Fruit fly (Drosophila melanogaster) whole organism, embryonic: ENCODE measurements around the gene nompC.

Source experiments
- CG11247 ChIP-seq: fragments of 200-800 bp; sonication (Bioruptor generic); IDR thresholded peaks from 2 replicates; pipeline ENCODE4 v1.3.6; 2022; ENCODE audit warnings: missing biosample characterization, missing genetic modification characterization
- CG11695 ChIP-seq: fragments of 200-800 bp; sonication (Bioruptor generic); IDR thresholded peaks from 3 replicates; pipeline ENCODE4 v1.3.6; 2022; ENCODE audit warnings: missing biosample characterization, missing genetic modification characterization
- CG13424 ChIP-seq: fragments of 200-800 bp; sonication (Bioruptor generic); optimal IDR thresholded peaks from 2 replicates; lab custom pipeline; 2019; ENCODE audit warnings: missing biosample characterization, mild to moderate bottlenecking, missing genetic modification characterization, moderate library complexity
- CG16779 ChIP-seq: fragments of 200-800 bp; sonication (Bioruptor generic); IDR thresholded peaks from 2 replicates; pipeline ENCODE4 v1.3.6; 2022; ENCODE audit warnings: missing biosample characterization, missing genetic modification characterization
- CG17568 ChIP-seq: fragments of 200-800 bp; sonication (Bioruptor generic); optimal IDR thresholded peaks from 2 replicates; lab custom pipeline; 2018; ENCODE audit warnings: missing biosample characterization, mild to moderate bottlenecking, missing genetic modification characterization, moderate library complexity
- CG17612 ChIP-seq: fragments of 200-800 bp; sonication (Bioruptor generic); IDR thresholded peaks from 2 replicates; pipeline ENCODE4 v1.3.6; 2022; ENCODE audit warnings: missing biosample characterization, missing genetic modification characterization
- CG17829 ChIP-seq: fragments of 200-800 bp; optimal IDR thresholded peaks from 2 replicates; lab custom pipeline; 2019; ENCODE audit warnings: missing biosample characterization, mild to moderate bottlenecking, missing genetic modification characterization, moderate library complexity
- CG30020 ChIP-seq: fragments of 200-800 bp; optimal IDR thresholded peaks from 2 replicates; lab custom pipeline; 2019; ENCODE audit warnings: missing biosample characterization, mild to moderate bottlenecking, missing genetic modification characterization, moderate library complexity
- CG31388 ChIP-seq: fragments of 200-800 bp; sonication (Bioruptor generic); optimal IDR thresholded peaks from 2 replicates; lab custom pipeline; 2016; ENCODE audit warnings: missing biosample characterization, missing genetic modification characterization
- CG32772 ChIP-seq: fragments of 200-800 bp; sonication (Bioruptor generic); IDR thresholded peaks from 2 replicates; pipeline ENCODE4 v1.3.6; 2022; ENCODE audit warnings: missing biosample characterization, missing genetic modification characterization
- CG4360 ChIP-seq: fragments of 200-800 bp; sonication (Bioruptor generic); IDR thresholded peaks from 2 replicates; pipeline ENCODE4 v1.3.6; 2022; ENCODE audit warnings: missing biosample characterization, missing genetic modification characterization
- CG4707 ChIP-seq: fragments of 200-800 bp; sonication (Bioruptor generic); optimal IDR thresholded peaks from 2 replicates; lab custom pipeline; 2018; ENCODE audit warnings: missing biosample characterization, mild to moderate bottlenecking, missing genetic modification characterization, moderate library complexity
- CG9817 ChIP-seq: fragments of 200-800 bp; sonication (Bioruptor generic); optimal IDR thresholded peaks from 2 replicates; lab custom pipeline; 2018; ENCODE audit warnings: missing biosample characterization, mild to moderate bottlenecking, missing genetic modification characterization, moderate library complexity
- CG9932 ChIP-seq: fragments of 200-800 bp; sonication (Bioruptor generic); IDR thresholded peaks from 2 replicates; pipeline ENCODE4 v1.3.6; 2022; ENCODE audit warnings: missing biosample characterization, missing genetic modification characterization
- Dfd ChIP-seq, 2 experiments: fragments of >200 bp; optimal IDR thresholded peaks; 2 replicates each; lab custom pipeline; 2017; ENCODE audit warnings: missing biosample characterization in 2 of 2, missing genetic modification characterization in 2 of 2
- H15 ChIP-seq: fragments of 200-800 bp; sonication (Bioruptor generic); IDR thresholded peaks from 3 replicates; pipeline ENCODE4 v1.3.6; 2022; ENCODE audit warnings: missing biosample characterization, missing genetic modification characterization
- Sin3A ChIP-seq: fragments of >200 bp; optimal IDR thresholded peaks from 2 replicates; lab custom pipeline; 2018
- Trl ChIP-seq, 3 experiments: fragments of >200 bp in 2 of 3; fragments of 200-800 bp in 1 of 3; sonication (Bioruptor generic) in 1 of 3; optimal IDR thresholded peaks; 2 replicates in 1 of 3; 3 replicates in 2 of 3; lab custom pipeline; 2016 to 2017; ENCODE audit warnings: missing biosample characterization in 1 of 3, missing genetic modification characterization in 1 of 3
- abd-A ChIP-seq: fragments of 200-800 bp; sonication (Bioruptor generic); optimal IDR thresholded peaks from 3 replicates; lab custom pipeline; 2019; ENCODE audit warnings: missing biosample characterization, mild to moderate bottlenecking, missing genetic modification characterization, moderate library complexity
- ara ChIP-seq: fragments of 200-800 bp; sonication (Bioruptor generic); IDR thresholded peaks from 2 replicates; pipeline ENCODE4 v1.3.6; 2022; ENCODE audit warnings: missing biosample characterization, missing genetic modification characterization
- crol ChIP-seq: fragments of 200-800 bp; sonication (Bioruptor generic); IDR thresholded peaks from 2 replicates; pipeline ENCODE4 v1.3.6; 2022; ENCODE audit warnings: missing biosample characterization, missing genetic modification characterization
- da ChIP-seq: fragments of 200-800 bp; sonication (Bioruptor generic); optimal IDR thresholded peaks from 2 replicates; lab custom pipeline; 2016; ENCODE audit warnings: missing biosample characterization, missing genetic modification characterization
- ewg ChIP-seq: fragments of 200-800 bp; sonication (Bioruptor generic); optimal IDR thresholded peaks from 3 replicates; lab custom pipeline; 2017; ENCODE audit warnings: mild to moderate bottlenecking, missing biosample characterization, missing genetic modification reagents, missing genetic modification characterization
- fd64A ChIP-seq: fragments of 200-800 bp; sonication (Bioruptor generic); optimal IDR thresholded peaks from 3 replicates; lab custom pipeline; 2018; ENCODE audit warnings: missing biosample characterization, mild to moderate bottlenecking, missing genetic modification characterization
- ken ChIP-seq: fragments of 200-800 bp; sonication (Bioruptor generic); IDR thresholded peaks from 3 replicates; pipeline ENCODE4 v1.3.6; 2022; ENCODE audit warnings: missing biosample characterization, missing genetic modification characterization
- oc ChIP-seq: fragments of 200-800 bp; sonication (Bioruptor generic); optimal IDR thresholded peaks from 2 replicates; lab custom pipeline; 2018; ENCODE audit warnings: missing biosample characterization, mild to moderate bottlenecking, missing genetic modification characterization, moderate library complexity
- prd ChIP-seq, 3 experiments: fragments of >200 bp in 2 of 3; fragments of 200-800 bp in 1 of 3; sonication (Bioruptor generic) in 1 of 3; optimal IDR thresholded peaks in 2 of 3; IDR thresholded peaks in 1 of 3; 2 replicates in 2 of 3; 3 replicates in 1 of 3; pipeline versions ENCODE4 v1.3.6 to Lab custom; 2017 to 2022; ENCODE audit warnings: missing biosample characterization in 1 of 3, missing genetic modification characterization in 1 of 3
- pros ChIP-seq: fragments of 200-800 bp; sonication (Bioruptor generic); optimal IDR thresholded peaks from 3 replicates; lab custom pipeline; 2019; ENCODE audit warnings: missing biosample characterization, mild to moderate bottlenecking, missing genetic modification characterization, moderate library complexity
- scrt ChIP-seq: fragments of 200-800 bp; sonication (Bioruptor generic); optimal IDR thresholded peaks from 2 replicates; lab custom pipeline; 2018; ENCODE audit warnings: missing biosample characterization, mild to moderate bottlenecking, missing genetic modification characterization, moderate library complexity
- sens ChIP-seq: fragments of 200-800 bp; sonication (Bioruptor generic); peaks from one replicate; lab custom pipeline; 2016; ENCODE audit warnings: missing biosample characterization, missing genetic modification characterization
- seq ChIP-seq: fragments of 200-800 bp; sonication (Bioruptor generic); IDR thresholded peaks from 2 replicates; pipeline ENCODE4 v1.3.6; 2022; ENCODE audit warnings: missing biosample characterization, missing genetic modification characterization
- sim ChIP-seq: fragments of 200-800 bp; sonication (Bioruptor generic); IDR thresholded peaks from 2 replicates; pipeline ENCODE4 v1.3.6; 2022; ENCODE audit warnings: missing biosample characterization, missing genetic modification characterization
- z ChIP-seq: fragments of 200-800 bp; sonication (Bioruptor generic); IDR thresholded peaks from 3 replicates; pipeline ENCODE4 v1.3.6; 2022; ENCODE audit warnings: missing biosample characterization, missing genetic modification characterization

The nompC gene

dm6 chr2L:5314630-5315159 is 31.3 kb upstream of the nompC start, which contains the start of gene CG14024 (continued):
- TF ChIP-seq CG17612 (GFP tag; lab: Robert Waterston, UW), result no peak
- peak; percentile 96 for TF ChIP-seq CG16779 (GFP tag; lab: Robert Waterston, UW)
- TF ChIP-seq CG31388 (GFP tag; lab: Kevin White, UChicago), result no peak
- TF ChIP-seq abd-A (tag; lab: Kevin White, UChicago), result no peak
- TF ChIP-seq ken (GFP tag; lab: Robert Waterston, UW), result no peak
- peak; percentile 93 for TF ChIP-seq ewg
- TF ChIP-seq CG4707 (GFP tag; lab: Kevin White, UChicago), result no peak
- TF ChIP-seq pros (GFP tag; lab: Kevin White, UChicago), result no peak
- TF ChIP-seq CG11247 (GFP tag; lab: Robert Waterston, UW), result no peak
- peak in 1 of 2 experiments; percentile 18 for TF ChIP-seq Trl (optimal IDR thresholded peaks at IDR 0.05; lab: Kevin White, UChicago)
- TF ChIP-seq Trl (GFP tag; optimal IDR thresholded peaks at IDR 0.05; lab: Kevin White, UChicago), result peak; percentile 14
- no peak for TF ChIP-seq prd (optimal IDR thresholded peaks at IDR 0.05; lab: Kevin White, UChicago)
- TF ChIP-seq prd (GFP tag; IDR thresholded peaks at IDR 0.05; lab: Robert Waterston, UW), result 0 out of 3 replicates have a peak, but pooled peaks have one; percentile 16
- TF ChIP-seq ara (GFP tag; lab: Robert Waterston, UW), result peak; percentile 11; the same call in 1 of the 2 replicates
- peak; percentile 11; the same call in 1 of the 2 replicates for TF ChIP-seq CG9932 (GFP tag; lab: Robert Waterston, UW)
- no peak for TF ChIP-seq fd64A (GFP tag; lab: Kevin White, UChicago)
- no peak for TF ChIP-seq Sin3A (lab: Kevin White, UChicago)
- TF ChIP-seq scrt (GFP tag; lab: Kevin White, UChicago), result peak; percentile 96
- no peak for TF ChIP-seq CG17829 (tag; lab: Kevin White, UChicago)
- peak; percentile 24 for TF ChIP-seq sens (GFP tag; lab: Kevin White, UChicago)
- no peak for TF ChIP-seq CG13424 (tag; lab: Kevin White, UChicago)
- TF ChIP-seq z (GFP tag; lab: Robert Waterston, UW), result no peak
- no peak for TF ChIP-seq CG17568 (GFP tag; lab: Kevin White, UChicago)
- TF ChIP-seq CG11695, result no peak
- TF ChIP-seq oc, result no peak
- no peak for TF ChIP-seq seq
- TF ChIP-seq H15 (GFP tag; lab: Robert Waterston, UW), result no peak
- no peak for TF ChIP-seq CG30020
- peak; percentile 80 for TF ChIP-seq crol (GFP tag; lab: Robert Waterston, UW)
- no peak for TF ChIP-seq da
- no peak for TF ChIP-seq sim (GFP tag; lab: Robert Waterston, UW)
- TF ChIP-seq CG32772, result no peak

DNA sequence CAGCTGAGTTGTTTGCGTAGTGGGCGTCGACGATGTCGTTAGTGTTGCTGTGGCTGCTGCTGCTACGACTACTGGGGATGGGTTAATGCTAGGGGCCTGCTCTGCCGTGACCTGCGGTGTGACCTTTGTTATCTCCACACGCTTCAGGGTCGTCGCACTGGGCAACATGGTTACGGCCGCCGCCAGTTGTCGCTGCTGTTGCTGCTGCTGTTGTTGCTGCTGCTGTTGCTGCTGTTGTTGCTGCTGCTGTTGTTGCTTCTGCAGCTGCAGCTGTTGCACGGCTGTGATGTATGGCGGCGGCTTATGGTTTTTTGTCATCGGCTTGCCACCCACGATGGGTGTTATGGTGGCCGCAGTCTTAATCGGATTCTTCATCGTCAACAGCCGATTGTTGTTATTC is 25.9 kb upstream of the nompC start:
- TF ChIP-seq sens (GFP tag; lab: Kevin White, UChicago) (no peak), Dfd (GFP tag; optimal IDR thresholded peaks at IDR 0.05; lab: Kevin White, UChicago) (peak in 1 of 2 experiments; percentile 68)
- TF ChIP-seq, all 482 proteins: peak for 1

- TF ChIP-seq CG4360 (GFP tag; lab: Robert Waterston, UW) (peak; percentile 47), CG9817 (tag; lab: Kevin White, UChicago) (no peak), Dfd (GFP tag; optimal IDR thresholded peaks at IDR 0.05; lab: Kevin White, UChicago) (peak in 1 of 2 experiments; percentile 84)
- TF ChIP-seq, all 482 proteins: peak for 2
Observed at dm6 chr2L:5321014-5321413, 25.0 kb upstream of the nompC start.
